Worm (Caenorhabditis elegans) whole organism, mixed stage, embryonic: ENCODE measurements around the gene drap-1.

Experiments used
- M03D4.4 ChIP-seq: sonication (generic microtip); optimal IDR thresholded peaks from 2 replicates; lab custom pipeline; 2017; ENCODE audit warnings: mild to moderate bottlenecking, missing genetic modification characterization, missing compliant biosample characterization
- bed-3 ChIP-seq: fragments of 200-800 bp; sonication (Bioruptor generic); optimal IDR thresholded peaks from 3 replicates; lab custom pipeline; 2018; ENCODE audit warnings: mild to moderate bottlenecking, missing genetic modification characterization, moderate library complexity, missing compliant biosample characterization
- blmp-1 ChIP-seq: fragments of 150-350 bp; optimal IDR thresholded peaks from 2 replicates; lab custom pipeline; 2014; ENCODE audit warnings: missing biosample characterization, missing genetic modification characterization
- ceh-39 ChIP-seq: fragments of 150-350 bp; optimal IDR thresholded peaks from 2 replicates; lab custom pipeline; 2014; ENCODE audit warnings: missing biosample characterization, missing genetic modification characterization
- ceh-83 ChIP-seq: fragments of 200-800 bp; sonication (Bioruptor generic); optimal IDR thresholded peaks from 2 replicates; lab custom pipeline; 2018; ENCODE audit warnings: mild to moderate bottlenecking, missing genetic modification characterization, missing compliant biosample characterization
- ces-1 ChIP-seq: fragments of 150-350 bp; optimal IDR thresholded peaks from 2 replicates; lab custom pipeline; 2014; ENCODE audit warnings: missing biosample characterization, missing genetic modification reagents, missing genetic modification characterization
- cnd-1 ChIP-seq: fragments of 200-800 bp; sonication (Bioruptor generic); optimal IDR thresholded peaks from 2 replicates; lab custom pipeline; 2018; ENCODE audit warnings: mild to moderate bottlenecking, missing genetic modification characterization, missing compliant biosample characterization
- drap-1 ChIP-seq: fragments of 200-800 bp; sonication (Bioruptor generic); optimal IDR thresholded peaks from 3 replicates; lab custom pipeline; 2018; ENCODE audit warnings: mild to moderate bottlenecking, missing genetic modification characterization, missing compliant biosample characterization
- elt-1 ChIP-seq: sonication (generic microtip); optimal IDR thresholded peaks from 2 replicates; lab custom pipeline; 2017; ENCODE audit warnings: missing genetic modification characterization, mild to moderate bottlenecking, missing compliant biosample characterization, antibody characterized with exemption, moderate library complexity, borderline replicate concordance; ENCODE audit not compliant: insufficient read depth
- elt-3 ChIP-seq: fragments of 150-350 bp; optimal IDR thresholded peaks from 2 replicates; lab custom pipeline; 2014; ENCODE audit warnings: missing biosample characterization, missing genetic modification characterization
- flh-1 ChIP-seq: fragments of 200-800 bp; sonication (Bioruptor generic); optimal IDR thresholded peaks from 2 replicates; lab custom pipeline; 2018; ENCODE audit warnings: mild to moderate bottlenecking, missing genetic modification characterization, moderate library complexity, missing compliant biosample characterization
- ham-2 ChIP-seq: fragments of 200-800 bp; sonication (Bioruptor generic); optimal IDR thresholded peaks from 2 replicates; lab custom pipeline; 2018; ENCODE audit warnings: mild to moderate bottlenecking, missing genetic modification characterization, missing compliant biosample characterization
- hlh-1 ChIP-seq: fragments of 150-350 bp; optimal IDR thresholded peaks from 2 replicates; lab custom pipeline; 2014; ENCODE audit warnings: missing biosample characterization, missing genetic modification reagents, missing genetic modification characterization
- lin-13 ChIP-seq: fragments of 150-350 bp; optimal IDR thresholded peaks from 2 replicates; lab custom pipeline; 2014; ENCODE audit warnings: missing biosample characterization, missing genetic modification characterization
- lin-32 ChIP-seq: fragments of 200-800 bp; sonication (Bioruptor generic); optimal IDR thresholded peaks from 2 replicates; lab custom pipeline; 2018; ENCODE audit warnings: mild to moderate bottlenecking, missing genetic modification characterization, missing compliant biosample characterization
- lsy-2 ChIP-seq: fragments of 150-350 bp; optimal IDR thresholded peaks from 2 replicates; lab custom pipeline; 2014; ENCODE audit warnings: missing biosample characterization, missing genetic modification characterization
- mab-5 ChIP-seq: fragments of 150-350 bp; optimal IDR thresholded peaks from 2 replicates; lab custom pipeline; 2014; ENCODE audit warnings: missing biosample characterization, missing genetic modification characterization
- mep-1 ChIP-seq: fragments of 150-350 bp; optimal IDR thresholded peaks from 2 replicates; lab custom pipeline; 2017; ENCODE audit warnings: missing biosample characterization, missing genetic modification reagents, missing genetic modification characterization, inconsistent platforms
- mls-2 ChIP-seq: sonication (generic microtip); optimal IDR thresholded peaks from 2 replicates; lab custom pipeline; 2016; ENCODE audit warnings: mild to moderate bottlenecking, missing genetic modification characterization, moderate library complexity, missing compliant biosample characterization
- nhr-12 ChIP-seq: fragments of 150-350 bp; optimal IDR thresholded peaks from 2 replicates; lab custom pipeline; 2014; ENCODE audit warnings: missing biosample characterization, missing genetic modification characterization
- nhr-237 ChIP-seq: fragments of 150-350 bp; optimal IDR thresholded peaks from 2 replicates; lab custom pipeline; 2014; ENCODE audit warnings: missing biosample characterization, missing genetic modification characterization
- nhr-28 ChIP-seq: fragments of 150-350 bp; optimal IDR thresholded peaks from 2 replicates; lab custom pipeline; 2014; ENCODE audit warnings: missing biosample characterization, missing genetic modification characterization
- nhr-76 ChIP-seq: sonication (generic microtip); optimal IDR thresholded peaks from 2 replicates; lab custom pipeline; 2017; ENCODE audit warnings: missing biosample characterization, missing genetic modification characterization
- pha-4 ChIP-seq: fragments of 150-350 bp; optimal IDR thresholded peaks from 2 replicates; lab custom pipeline; 2018; ENCODE audit warnings: missing biosample characterization, missing genetic modification reagents, missing genetic modification characterization
- sem-2 ChIP-seq: fragments of 200-800 bp; sonication (Bioruptor generic); optimal IDR thresholded peaks from 2 replicates; lab custom pipeline; 2018; ENCODE audit warnings: mild to moderate bottlenecking, missing genetic modification characterization, missing compliant biosample characterization
- snpc-4 ChIP-seq: fragments of 150-350 bp; optimal IDR thresholded peaks from 2 replicates; lab custom pipeline; 2014; ENCODE audit warnings: missing biosample characterization, missing genetic modification characterization
- sptf-1 ChIP-seq: sonication (generic microtip); optimal IDR thresholded peaks from 2 replicates; lab custom pipeline; 2017; ENCODE audit warnings: mild to moderate bottlenecking, missing genetic modification characterization, moderate library complexity, missing compliant biosample characterization
- tbx-8 ChIP-seq: fragments of 200-800 bp; sonication (Bioruptor generic); optimal IDR thresholded peaks from 2 replicates; lab custom pipeline; 2018; ENCODE audit warnings: mild to moderate bottlenecking, missing genetic modification characterization, moderate library complexity, missing compliant biosample characterization
- unc-120 ChIP-seq: sonication (generic microtip); optimal IDR thresholded peaks from 2 replicates; lab custom pipeline; 2017; ENCODE audit warnings: missing genetic modification characterization, missing compliant biosample characterization; ENCODE audit not compliant: poor library complexity, severe bottlenecking
- unc-39 ChIP-seq: fragments of 150-350 bp; optimal IDR thresholded peaks from 2 replicates; lab custom pipeline; 2014; ENCODE audit warnings: missing biosample characterization, missing genetic modification characterization
- unc-62 ChIP-seq: fragments of 150-350 bp; optimal IDR thresholded peaks from 2 replicates; lab custom pipeline; 2014; ENCODE audit warnings: missing biosample characterization, missing genetic modification reagents, missing genetic modification characterization
- zip-8 ChIP-seq: fragments of 150-350 bp; optimal IDR thresholded peaks from 2 replicates; lab custom pipeline; 2014; ENCODE audit warnings: missing biosample characterization, missing genetic modification characterization
- ztf-11 ChIP-seq: fragments of 150-350 bp; optimal IDR thresholded peaks from 2 replicates; lab custom pipeline; 2014; ENCODE audit warnings: missing biosample characterization, missing genetic modification characterization

Gene drap-1

DNA sequence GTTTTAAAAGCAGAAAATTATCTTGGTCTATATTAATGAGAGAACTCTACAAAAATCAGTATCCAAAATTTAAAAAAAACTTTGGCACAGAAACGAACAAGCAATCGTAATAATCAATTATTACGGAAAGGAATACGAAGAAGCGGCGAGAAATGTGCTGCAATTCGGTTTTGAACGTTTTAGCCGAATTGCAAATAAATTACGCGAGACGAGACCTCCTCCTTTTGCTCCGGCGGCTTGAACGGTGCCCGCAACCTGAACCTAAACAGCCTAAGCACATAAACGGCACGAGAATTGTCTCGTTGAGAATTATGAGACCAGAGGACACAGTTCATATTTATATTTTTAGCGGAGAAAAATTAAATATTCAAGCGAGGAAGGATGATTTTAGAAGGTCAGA is 40.5 kb upstream of the drap-1 start:
- TF ChIP-seq mep-1 (tag; lab: Kevin White, UChicago): no peak
- TF ChIP-seq elt-3: no peak
- no peak for TF ChIP-seq tbx-8 (GFP tag; lab: Kevin White, UChicago)
- TF ChIP-seq M03D4.4 (tag; lab: Kevin White, UChicago): no peak
- no peak for TF ChIP-seq cnd-1 (tag; lab: Kevin White, UChicago)
- TF ChIP-seq unc-62: no peak
- TF ChIP-seq sptf-1 (tag; lab: Kevin White, UChicago): no peak
- no peak for TF ChIP-seq nhr-237
- no peak for TF ChIP-seq ceh-39 (tag; lab: Kevin White, UChicago)
- TF ChIP-seq lin-13 (tag; lab: Kevin White, UChicago): no peak

ce11 chrV:9690099-9690572 is 39.8 kb upstream of the drap-1 start, which contains the start of gene rbx-1:
TSS of gene rbx-1 (minus strand) at chrV:9690522.
- TF ChIP-seq lin-32 (GFP tag; lab: Kevin White, UChicago) (no peak), nhr-12 (tag; lab: Kevin White, UChicago) (no peak), unc-120 (tag; lab: Kevin White, UChicago) (no peak), bed-3 (GFP tag; lab: Kevin White, UChicago) (no peak), flh-1 (GFP tag; lab: Kevin White, UChicago) (no peak), ham-2 (GFP tag; lab: Kevin White, UChicago) (no peak), unc-39 (no peak), mab-5 (tag; lab: Kevin White, UChicago) (no peak), drap-1 (GFP tag; lab: Kevin White, UChicago) (no peak), nhr-76 (tag; lab: Kevin White, UChicago) (no peak), pha-4 (no peak), sem-2 (GFP tag; lab: Kevin White, UChicago) (no peak), ztf-11 (tag; lab: Kevin White, UChicago) (no peak), elt-1 (tag; lab: Kevin White, UChicago) (no peak), lsy-2 (tag; lab: Kevin White, UChicago) (no peak), nhr-28 (tag; lab: Kevin White, UChicago) (no peak)

ce11 chrV:9690728-9691127 is 39.2 kb upstream of the drap-1 start:
- TF ChIP-seq blmp-1 (tag; lab: Kevin White, UChicago) (peak; percentile 85), tbx-8 (GFP tag; lab: Kevin White, UChicago) (no peak), lsy-2 (tag; lab: Kevin White, UChicago) (peak; percentile 90), mep-1 (tag; lab: Kevin White, UChicago) (peak; percentile 37)

DNA sequence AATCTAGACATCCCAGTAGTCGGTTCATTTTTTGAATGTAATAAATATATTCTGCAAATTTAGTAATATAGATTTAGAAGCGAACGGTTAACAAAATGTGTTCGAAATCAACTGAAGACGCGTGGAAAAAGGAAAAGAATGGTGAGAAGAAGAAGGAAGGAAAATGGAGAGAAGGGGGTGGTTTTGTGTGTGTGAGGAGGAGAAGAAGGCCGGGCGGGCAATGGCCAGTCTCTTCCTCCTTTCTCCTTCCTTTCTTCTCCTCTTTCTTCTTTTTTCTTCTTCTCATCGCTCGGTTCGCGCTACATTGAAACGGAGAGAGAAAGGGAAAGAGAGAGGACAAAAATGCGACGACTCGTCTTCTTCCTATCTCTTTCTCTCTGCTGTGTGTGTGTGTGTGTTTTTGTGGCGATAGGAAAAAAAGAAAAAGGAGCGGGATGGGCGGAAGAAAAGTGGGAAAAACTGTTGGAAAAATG is 37.8 kb upstream of the drap-1 start, which contains the start of gene ztf-9:
TSS of gene ztf-9 (minus strand) at position 51 of the 473 bp plus-strand sequence.
- TF ChIP-seq sem-2 (GFP tag; lab: Kevin White, UChicago) (no peak), hlh-1 (tag; lab: Kevin White, UChicago) (peak; percentile 25), drap-1 (GFP tag; lab: Kevin White, UChicago) (peak; percentile 54), lin-13 (tag; lab: Kevin White, UChicago) (peak; percentile 27), nhr-28 (tag; lab: Kevin White, UChicago) (no peak), unc-120 (tag; lab: Kevin White, UChicago) (peak; percentile 78), bed-3 (GFP tag; lab: Kevin White, UChicago) (no peak), ceh-83 (GFP tag; lab: Kevin White, UChicago) (no peak), lsy-2 (tag; lab: Kevin White, UChicago) (peak; percentile 28), elt-3 (no peak), mep-1 (tag; lab: Kevin White, UChicago) (peak; percentile 45), ham-2 (GFP tag; lab: Kevin White, UChicago) (peak; percentile 15), flh-1 (GFP tag; lab: Kevin White, UChicago) (no peak), zip-8 (tag; lab: Kevin White, UChicago) (no peak), nhr-237 (peak; percentile 10), mls-2 (tag; lab: Kevin White, UChicago) (peak; percentile 59), snpc-4 (tag; lab: Kevin White, UChicago) (no peak), unc-62 (peak; percentile 16), M03D4.4 (tag; lab: Kevin White, UChicago) (peak; percentile 36), cnd-1 (tag; lab: Kevin White, UChicago) (peak; percentile 4), sptf-1 (tag; lab: Kevin White, UChicago) (peak; percentile 62), ces-1 (peak; percentile 17), unc-39 (no peak), ztf-11 (tag; lab: Kevin White, UChicago) (no peak), tbx-8 (GFP tag; lab: Kevin White, UChicago) (no peak), blmp-1 (tag; lab: Kevin White, UChicago) (peak; percentile 85)
